Worm (Caenorhabditis elegans): ENCODE measurements around the gene atrn-1.

Gene atrn-1

DNA sequence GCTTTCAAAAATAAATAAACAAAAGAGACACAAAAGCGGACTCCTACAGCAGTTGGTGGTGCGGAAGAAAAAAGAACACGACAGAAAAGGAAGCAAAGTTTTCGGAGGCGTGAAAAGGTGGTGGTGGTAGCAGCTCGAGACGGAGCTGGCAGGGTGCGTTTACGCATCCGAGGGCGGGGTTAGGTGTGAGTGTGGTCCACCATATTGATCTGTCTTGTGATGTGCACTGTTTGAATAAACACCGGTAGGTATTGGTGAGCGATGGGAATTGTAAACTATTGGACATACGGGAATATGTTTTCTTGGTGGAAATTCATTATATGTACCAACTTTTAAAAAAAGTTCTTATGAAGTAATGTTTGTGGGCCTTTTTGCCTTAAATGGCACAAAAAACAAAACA lies 49.6 kb downstream of the atrn-1 start, which contains the start of gene C05G5.5:
TSS of gene C05G5.5 (minus strand) at position 101 of the 400 bp plus-strand sequence.
- TF ChIP-seq lin-13 (GFP tag; optimal IDR thresholded peaks at IDR 0.05) = no peak
- TF ChIP-seq ceh-16 (tag; optimal IDR thresholded peaks at IDR 0.05) = no peak
- TF ChIP-seq nhr-23 (tag; optimal IDR thresholded peaks at IDR 0.05) = no peak
- TF ChIP-seq F13H6.1 (tag; optimal IDR thresholded peaks at IDR 0.05) = no peak
- no peak for TF ChIP-seq egl-27 (tag; optimal IDR thresholded peaks at IDR 0.05)
- TF ChIP-seq blmp-1 (tag; optimal IDR thresholded peaks at IDR 0.05; ENCODE audit: insufficient read depth) = no peak
- TF ChIP-seq nhr-237 (tag; optimal IDR thresholded peaks at IDR 0.05) = no peak
- no peak for TF ChIP-seq sma-3 (GFP tag; optimal IDR thresholded peaks at IDR 0.05)
- TF ChIP-seq elt-1 (tag; optimal IDR thresholded peaks at IDR 0.05) = no peak
- no peak for TF ChIP-seq sem-4 (tag; optimal IDR thresholded peaks at IDR 0.05)
- no peak for TF ChIP-seq ceh-82 (tag; optimal IDR thresholded peaks at IDR 0.05)
- no peak for TF ChIP-seq mbf-1 (tag; optimal IDR thresholded peaks at IDR 0.05)
- no peak for TF ChIP-seq lin-39 (tag; optimal IDR thresholded peaks at IDR 0.05)
- TF ChIP-seq dmd-4 (tag; optimal IDR thresholded peaks at IDR 0.05) = no peak
- no peak for TF ChIP-seq snpc-4 (tag; optimal IDR thresholded peaks at IDR 0.05)
- no peak for TF ChIP-seq peb-1 (tag; optimal IDR thresholded peaks at IDR 0.05)
- no peak for TF ChIP-seq ama-1 (optimal IDR thresholded peaks at IDR 0.05)
- TF ChIP-seq nhr-6 (tag; optimal IDR thresholded peaks at IDR 0.05) = no peak
- no peak for TF ChIP-seq nhr-77 (tag; optimal IDR thresholded peaks at IDR 0.05)

DNA sequence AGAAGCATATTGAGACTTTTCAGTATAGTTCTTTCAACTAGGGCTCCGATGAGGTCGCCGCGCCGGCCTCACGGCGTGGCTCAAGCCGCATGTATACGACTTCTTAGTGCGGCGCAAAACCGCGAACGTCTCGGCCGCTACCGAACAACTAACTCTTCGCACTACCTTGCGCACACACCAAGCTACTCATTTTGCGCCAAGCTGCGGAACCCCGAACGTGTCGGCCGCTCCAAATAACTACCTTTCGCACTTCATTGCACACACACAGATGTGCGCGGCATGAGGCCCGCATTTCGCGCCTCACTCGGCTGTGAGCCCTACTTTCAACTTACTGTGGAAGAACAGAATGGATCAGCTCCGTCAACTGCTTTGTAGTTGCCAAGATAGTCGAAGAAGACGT lies 56.4 kb downstream of the atrn-1 start:
- no peak for TF ChIP-seq nhr-129 (tag; optimal IDR thresholded peaks at IDR 0.05)
- no peak for TF ChIP-seq aly-2 (tag; optimal IDR thresholded peaks at IDR 0.05)
- TF ChIP-seq ztf-1 (GFP tag; conservative IDR thresholded peaks at IDR 0.05) = no peak
- no peak for TF ChIP-seq lin-39 (tag; optimal IDR thresholded peaks at IDR 0.05)
- no peak for TF ChIP-seq sma-9 (GFP tag; optimal IDR thresholded peaks at IDR 0.05)
- no peak for TF ChIP-seq sma-9 (tag; optimal IDR thresholded peaks at IDR 0.05)
- TF ChIP-seq sem-4 (tag; optimal IDR thresholded peaks at IDR 0.05) = no peak
- no peak for TF ChIP-seq ztf-4 (tag; optimal IDR thresholded peaks at IDR 0.05)
- TF ChIP-seq Y55F3AM.14 (GFP tag; optimal IDR thresholded peaks at IDR 0.05) = no peak
- TF ChIP-seq unc-55 (GFP tag; optimal IDR thresholded peaks at IDR 0.05) = no peak
- TF ChIP-seq lin-11 (tag; optimal IDR thresholded peaks at IDR 0.05) = no peak
- no peak for TF ChIP-seq lin-13 (GFP tag; optimal IDR thresholded peaks at IDR 0.05)
- no peak for TF ChIP-seq nhr-12 (tag; optimal IDR thresholded peaks at IDR 0.05)
- no peak for TF ChIP-seq R02D3.7 (tag; optimal IDR thresholded peaks at IDR 0.05)
- TF ChIP-seq unc-39 (tag; optimal IDR thresholded peaks at IDR 0.05) = no peak
- TF ChIP-seq nhr-23 (tag; optimal IDR thresholded peaks at IDR 0.05) = no peak
- TF ChIP-seq sma-3 (GFP tag; optimal IDR thresholded peaks at IDR 0.05) = no peak
- no peak for TF ChIP-seq snpc-4 (tag; optimal IDR thresholded peaks at IDR 0.05)

All from whole organism, L2 larva.